Fruit fly (Drosophila melanogaster): ENCODE results near the gene CG6271.

- no peak for TF ChIP-seq CG15336 (GFP tag; IDR thresholded peaks at IDR 0.05)
- no peak for TF ChIP-seq CG10669 (GFP tag; optimal IDR thresholded peaks at IDR 0.05)
- TF ChIP-seq Lpt (GFP tag; optimal IDR thresholded peaks at IDR 0.05), result no peak
- TF ChIP-seq Gug (GFP tag; IDR thresholded peaks at IDR 0.05), result no peak
- no peak for TF ChIP-seq CG3032 (tag; optimal IDR thresholded peaks at IDR 0.05)
- TF ChIP-seq CG6163 (GFP tag; IDR thresholded peaks at IDR 0.05), result no peak
- TF ChIP-seq Hr4 (GFP tag; optimal IDR thresholded peaks at IDR 0.05), result no peak
- no peak for TF ChIP-seq dac (GFP tag; optimal IDR thresholded peaks at IDR 0.05)
- no peak for TF ChIP-seq Sox102F (GFP tag; optimal IDR thresholded peaks at IDR 0.05)
- no peak for TF ChIP-seq OdsH (GFP tag; optimal IDR thresholded peaks at IDR 0.05)
- no peak for TF ChIP-seq fd85E (GFP tag; optimal IDR thresholded peaks at IDR 0.05)
- TF ChIP-seq CG6792 (GFP tag; optimal IDR thresholded peaks at IDR 0.05), result no peak
Observed at dm6 chr3R:27070906-27071498, 45.1 kb upstream of the CG6271 start.

Data from whole organism, prepupa.